Worm (Caenorhabditis elegans) whole organism, L2 larva: ENCODE results near the gene W02A2.12.
A peak's percentile ranks its signal among the peaks of the same experiment; 100 is the strongest.

ENCODE experiments used
- C34F6.9 ChIP-seq: fragments of 150-350 bp; optimal IDR thresholded peaks from 2 replicates; lab custom pipeline; 2014; ENCODE audit warnings: missing biosample characterization, missing genetic modification characterization
- F13H6.1 ChIP-seq: sonication (generic microtip); optimal IDR thresholded peaks from 2 replicates; lab custom pipeline; 2016; ENCODE audit warnings: missing genetic modification characterization, missing compliant biosample characterization
- R02D3.7 ChIP-seq: fragments of 150-350 bp; optimal IDR thresholded peaks from 2 replicates; lab custom pipeline; 2014; ENCODE audit warnings: missing biosample characterization, missing genetic modification characterization
- Y55F3AM.14 ChIP-seq: fragments of 200-800 bp; sonication (Bioruptor generic); optimal IDR thresholded peaks from 2 replicates; lab custom pipeline; 2018; ENCODE audit warnings: mild to moderate bottlenecking, missing genetic modification characterization, missing compliant biosample characterization
- ZK546.5 ChIP-seq: sonication (generic microtip); optimal IDR thresholded peaks from 2 replicates; lab custom pipeline; 2017; ENCODE audit warnings: missing biosample characterization, missing genetic modification characterization
- alr-1 ChIP-seq: fragments of 150-350 bp; optimal IDR thresholded peaks from 2 replicates; lab custom pipeline; 2014; ENCODE audit warnings: missing biosample characterization, missing genetic modification characterization
- aly-2 ChIP-seq: fragments of 150-350 bp; optimal IDR thresholded peaks from 2 replicates; lab custom pipeline; 2014; ENCODE audit warnings: missing biosample characterization, missing genetic modification characterization
- ama-1 ChIP-seq: fragments of 150-350 bp; optimal IDR thresholded peaks from 2 replicates; lab custom pipeline; 2018; ENCODE audit warnings: inconsistent platforms
- blmp-1 ChIP-seq: sonication (generic microtip); optimal IDR thresholded peaks from 2 replicates; lab custom pipeline; 2017; ENCODE audit warnings: missing genetic modification characterization, mild to moderate bottlenecking, missing compliant biosample characterization, antibody characterized with exemption, moderate library complexity; ENCODE audit not compliant: insufficient read depth
- ceh-16 ChIP-seq: fragments of 150-350 bp; optimal IDR thresholded peaks from 2 replicates; lab custom pipeline; 2014; ENCODE audit warnings: missing biosample characterization, missing genetic modification characterization
- ceh-82 ChIP-seq: fragments of 150-350 bp; optimal IDR thresholded peaks from 2 replicates; lab custom pipeline; 2014; ENCODE audit warnings: missing biosample characterization, missing genetic modification characterization
- crh-2 ChIP-seq: sonication (generic microtip); optimal IDR thresholded peaks from 2 replicates; lab custom pipeline; 2017; ENCODE audit warnings: missing biosample characterization, missing genetic modification characterization
- dmd-4 ChIP-seq: sonication (generic microtip); optimal IDR thresholded peaks from 2 replicates; lab custom pipeline; 2017; ENCODE audit warnings: missing biosample characterization, missing genetic modification characterization
- egl-27 ChIP-seq: sonication (generic microtip); optimal IDR thresholded peaks from 3 replicates; lab custom pipeline; 2017; ENCODE audit warnings: missing biosample characterization, missing genetic modification reagents, missing genetic modification characterization
- elt-1 ChIP-seq: fragments of 150-350 bp; optimal IDR thresholded peaks from 2 replicates; lab custom pipeline; 2014; ENCODE audit warnings: missing biosample characterization, missing genetic modification characterization
- elt-3 ChIP-seq: sonication (generic microtip); optimal IDR thresholded peaks from 2 replicates; lab custom pipeline; 2017; ENCODE audit warnings: missing biosample characterization, missing genetic modification characterization
- fos-1 ChIP-seq: fragments of 150-350 bp; optimal IDR thresholded peaks from 2 replicates; lab custom pipeline; 2014; ENCODE audit warnings: missing biosample characterization, missing genetic modification characterization
- gmeb-1 ChIP-seq: fragments of 150-350 bp; optimal IDR thresholded peaks from 2 replicates; lab custom pipeline; 2014; ENCODE audit warnings: missing biosample characterization, missing genetic modification characterization
- lin-11 ChIP-seq: fragments of 150-350 bp; sonication (generic microtip); optimal IDR thresholded peaks from 2 replicates; lab custom pipeline; 2014; ENCODE audit warnings: missing biosample characterization, missing genetic modification characterization, inconsistent platforms, mixed read lengths
- lin-13 ChIP-seq: fragments of 150-350 bp; optimal IDR thresholded peaks from 2 replicates; lab custom pipeline; 2014; ENCODE audit warnings: missing biosample characterization, missing genetic modification reagents, missing genetic modification characterization
- lin-39 ChIP-seq: fragments of 150-350 bp; optimal IDR thresholded peaks from 2 replicates; lab custom pipeline; 2014; ENCODE audit warnings: missing biosample characterization, missing genetic modification reagents, missing genetic modification characterization
- lsy-2 ChIP-seq, 2 experiments: fragments of 150-350 bp in 1 of 2; sonication (generic microtip) in 1 of 2; optimal IDR thresholded peaks; 2 replicates each; lab custom pipeline; 2014 to 2017; ENCODE audit warnings: missing biosample characterization in 2 of 2, missing genetic modification characterization in 2 of 2
- mab-5 ChIP-seq: fragments of 150-350 bp; optimal IDR thresholded peaks from 2 replicates; lab custom pipeline; 2014; ENCODE audit warnings: missing biosample characterization, missing genetic modification characterization
- mbf-1 ChIP-seq: sonication (generic microtip); optimal IDR thresholded peaks from 2 replicates; lab custom pipeline; 2017; ENCODE audit warnings: missing biosample characterization, missing genetic modification characterization
- mdl-1 ChIP-seq, 2 experiments: fragments of 150-350 bp in 1 of 2; sonication (generic microtip) in 1 of 2; optimal IDR thresholded peaks; 2 replicates each; lab custom pipeline; 2017; ENCODE audit warnings: missing biosample characterization in 2 of 2, missing genetic modification characterization in 2 of 2
- nhr-10 ChIP-seq: sonication (generic microtip); optimal IDR thresholded peaks from 2 replicates; lab custom pipeline; 2017; ENCODE audit warnings: missing biosample characterization, missing genetic modification characterization
- nhr-11 ChIP-seq: fragments of 150-350 bp; optimal IDR thresholded peaks from 2 replicates; lab custom pipeline; 2014; ENCODE audit warnings: missing biosample characterization, missing genetic modification characterization
- nhr-12 ChIP-seq: fragments of 150-350 bp; optimal IDR thresholded peaks from 2 replicates; lab custom pipeline; 2014; ENCODE audit warnings: missing biosample characterization, missing genetic modification characterization
- nhr-129 ChIP-seq: fragments of 150-350 bp; optimal IDR thresholded peaks from 2 replicates; lab custom pipeline; 2014; ENCODE audit warnings: missing biosample characterization, missing genetic modification characterization
- nhr-21 ChIP-seq: fragments of 150-350 bp; optimal IDR thresholded peaks from 2 replicates; lab custom pipeline; 2014; ENCODE audit warnings: missing biosample characterization, missing genetic modification characterization
- nhr-23 ChIP-seq: fragments of 150-350 bp; optimal IDR thresholded peaks from 2 replicates; lab custom pipeline; 2014; ENCODE audit warnings: missing biosample characterization, missing genetic modification reagents, missing genetic modification characterization
- nhr-237 ChIP-seq: fragments of 150-350 bp; optimal IDR thresholded peaks from 2 replicates; lab custom pipeline; 2014; ENCODE audit warnings: missing biosample characterization, missing genetic modification characterization
- nhr-25 ChIP-seq: fragments of 150-350 bp; sonication (generic microtip); optimal IDR thresholded peaks from 3 replicates; lab custom pipeline; 2014; ENCODE audit warnings: missing biosample characterization, missing genetic modification characterization
- nhr-6 ChIP-seq: fragments of 150-350 bp; optimal IDR thresholded peaks from 2 replicates; lab custom pipeline; 2014; ENCODE audit warnings: missing biosample characterization, missing genetic modification characterization
- nhr-77 ChIP-seq: fragments of 150-350 bp; optimal IDR thresholded peaks from 2 replicates; lab custom pipeline; 2014; ENCODE audit warnings: missing biosample characterization, missing genetic modification characterization
- peb-1 ChIP-seq: fragments of 150-350 bp; optimal IDR thresholded peaks from 2 replicates; lab custom pipeline; 2014; ENCODE audit warnings: missing biosample characterization, missing genetic modification characterization
- sem-4 ChIP-seq: fragments of 150-350 bp; optimal IDR thresholded peaks from 2 replicates; lab custom pipeline; 2014; ENCODE audit warnings: missing biosample characterization, missing genetic modification reagents, missing genetic modification characterization
- skn-1 ChIP-seq: sonication (generic microtip); optimal IDR thresholded peaks from 2 replicates; lab custom pipeline; 2017; ENCODE audit warnings: missing biosample characterization, missing genetic modification characterization
- sma-3 ChIP-seq: sonication (generic microtip); optimal IDR thresholded peaks from 2 replicates; lab custom pipeline; 2016; ENCODE audit warnings: missing genetic modification reagents, missing genetic modification characterization, missing compliant biosample characterization
- sma-9 ChIP-seq, 2 experiments: fragments of 150-350 bp in 1 of 2; sonication (generic microtip) in 1 of 2; optimal IDR thresholded peaks; 2 replicates each; lab custom pipeline; 2014 to 2016; ENCODE audit warnings: missing genetic modification characterization in 2 of 2, mild to moderate bottlenecking in 1 of 2, missing biosample characterization in 1 of 2, missing compliant biosample characterization in 1 of 2, missing genetic modification reagents in 1 of 2, moderate library complexity in 1 of 2
- snpc-4 ChIP-seq: fragments of 150-350 bp; optimal IDR thresholded peaks from 2 replicates; lab custom pipeline; 2014; ENCODE audit warnings: missing biosample characterization, missing genetic modification characterization
- unc-39 ChIP-seq: fragments of 150-350 bp; optimal IDR thresholded peaks from 2 replicates; lab custom pipeline; 2014; ENCODE audit warnings: missing biosample characterization, missing genetic modification characterization
- unc-55 ChIP-seq: fragments of 150-350 bp; sonication (generic microtip); optimal IDR thresholded peaks from 3 replicates; lab custom pipeline; 2014; ENCODE audit warnings: missing biosample characterization, missing genetic modification reagents, missing genetic modification characterization
- unc-62 ChIP-seq: fragments of 150-350 bp; optimal IDR thresholded peaks from 2 replicates; lab custom pipeline; 2014; ENCODE audit warnings: missing biosample characterization, missing genetic modification reagents, missing genetic modification characterization
- zag-1 ChIP-seq: fragments of 150-350 bp; optimal IDR thresholded peaks from 2 replicates; lab custom pipeline; 2014; ENCODE audit warnings: missing biosample characterization, missing genetic modification characterization
- ztf-1 ChIP-seq: fragments of 200-800 bp; sonication (Bioruptor generic); conservative IDR thresholded peaks from 2 replicates; pipeline ENCODE4 v1.3.6; 2022; ENCODE audit warnings: missing genetic modification characterization, missing compliant biosample characterization
- ztf-11 ChIP-seq: sonication (generic microtip); optimal IDR thresholded peaks from 2 replicates; lab custom pipeline; 2017; ENCODE audit warnings: missing biosample characterization, missing genetic modification characterization
- ztf-4 ChIP-seq: fragments of 150-350 bp; optimal IDR thresholded peaks from 2 replicates; lab custom pipeline; 2014; ENCODE audit warnings: missing biosample characterization, missing genetic modification characterization

Gene W02A2.12

ce11 chrIV:13395255-13395654 is 46.6 kb upstream of the W02A2.12 start (continued):
- no peak for TF ChIP-seq elt-1
- TF ChIP-seq zag-1 (tag; lab: Kevin White, UChicago): peak; percentile 69
- peak; percentile 69 for TF ChIP-seq gmeb-1 (tag; lab: Kevin White, UChicago)
- TF ChIP-seq unc-39 (tag; lab: Kevin White, UChicago): no peak

- no peak for TF ChIP-seq gmeb-1 (tag; lab: Kevin White, UChicago)
- TF ChIP-seq fos-1 (tag; lab: Kevin White, UChicago): peak; percentile 8
- no peak for TF ChIP-seq nhr-11
- peak; percentile 59 for TF ChIP-seq blmp-1 (tag; lab: Kevin White, UChicago)
These were observed 46.1 kb upstream of the W02A2.12 start for ce11 chrIV:13394686-13395085.

DNA sequence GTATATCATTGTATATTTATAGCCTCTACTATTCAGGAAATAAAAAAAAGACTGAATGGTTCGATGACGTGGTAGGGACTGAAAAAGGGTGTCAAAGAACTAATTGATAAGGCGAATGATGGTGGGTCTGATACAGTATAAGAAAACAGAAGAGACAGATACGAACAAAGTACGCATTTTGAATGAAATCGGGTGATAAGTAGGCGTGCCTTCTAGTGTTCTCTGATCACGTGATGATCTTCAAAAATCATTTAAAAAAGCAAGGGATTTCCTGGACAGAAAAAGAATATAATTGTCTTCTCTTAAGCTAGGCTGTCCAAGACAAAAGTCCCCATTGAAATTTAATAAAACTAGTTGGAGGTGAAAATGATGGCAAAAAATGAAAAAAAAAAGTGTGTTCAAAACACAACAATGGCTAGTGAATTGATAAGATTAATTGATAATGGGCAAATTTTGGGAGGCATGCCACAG is 44.6 kb upstream of the W02A2.12 start:
- TF ChIP-seq unc-62 (GFP tag; lab: Kevin White, UChicago) (no peak), nhr-12 (no peak), nhr-11 (no peak), sma-9 (GFP tag; optimal IDR thresholded peaks at IDR 0.05; lab: Kevin White, UChicago) (peak; percentile 74), sma-9 (tag; optimal IDR thresholded peaks at IDR 0.05; lab: Kevin White, UChicago) (no peak), nhr-10 (tag; lab: Kevin White, UChicago) (no peak), mdl-1 (tag; optimal IDR thresholded peaks at IDR 0.05; lab: Kevin White, UChicago) (peak in 1 of 2 experiments; percentile 31), lin-11 (tag; lab: Kevin White, UChicago) (no peak), fos-1 (tag; lab: Kevin White, UChicago) (peak; percentile 63), peb-1 (tag; lab: Kevin White, UChicago) (no peak), ama-1 (no peak), ztf-1 (GFP tag; lab: Robert Waterston, UW) (no peak), mab-5 (tag; lab: Kevin White, UChicago) (no peak), F13H6.1 (tag; lab: Kevin White, UChicago) (peak; percentile 9), zag-1 (tag; lab: Kevin White, UChicago) (no peak), mbf-1 (tag; lab: Kevin White, UChicago) (no peak), nhr-129 (tag; lab: Kevin White, UChicago) (peak; percentile 68), ceh-82 (tag; lab: Kevin White, UChicago) (no peak), R02D3.7 (tag; lab: Kevin White, UChicago) (no peak), ztf-11 (tag; lab: Kevin White, UChicago) (no peak), skn-1 (tag; lab: Kevin White, UChicago) (no peak), nhr-237 (tag; lab: Kevin White, UChicago) (no peak), lsy-2 (tag; optimal IDR thresholded peaks at IDR 0.05; lab: Kevin White, UChicago) (peak in 1 of 2 experiments; percentile 42), ceh-16 (tag; lab: Kevin White, UChicago) (no peak), egl-27 (tag; lab: Kevin White, UChicago) (no peak), elt-1 (no peak), sma-3 (GFP tag; lab: Kevin White, UChicago) (peak; percentile 74), nhr-6 (no peak), C34F6.9 (no peak), nhr-23 (tag; lab: Kevin White, UChicago) (no peak), elt-3 (tag; lab: Kevin White, UChicago) (no peak), nhr-21 (tag; lab: Kevin White, UChicago) (peak; percentile 62), ztf-4 (no peak), dmd-4 (tag; lab: Kevin White, UChicago) (no peak), ZK546.5 (tag; lab: Kevin White, UChicago) (no peak), alr-1 (tag; lab: Kevin White, UChicago) (no peak), lin-13 (GFP tag; lab: Kevin White, UChicago) (no peak), Y55F3AM.14 (GFP tag; lab: Kevin White, UChicago) (peak; percentile 25), gmeb-1 (tag; lab: Kevin White, UChicago) (peak; percentile 34), unc-39 (tag; lab: Kevin White, UChicago) (no peak), nhr-77 (tag; lab: Kevin White, UChicago) (no peak), snpc-4 (tag; lab: Kevin White, UChicago) (no peak), lin-39 (tag; lab: Kevin White, UChicago) (no peak), aly-2 (tag; lab: Kevin White, UChicago) (no peak), nhr-25 (peak; percentile 8), crh-2 (tag; lab: Kevin White, UChicago) (peak; percentile 83), sem-4 (no peak), unc-55 (no peak), blmp-1 (tag; lab: Kevin White, UChicago) (no peak)
